Fruit fly (Drosophila melanogaster) whole organism, embryonic: ENCODE data around the gene ND-B16.6.

ENCODE experiments used
- CG12391 ChIP-seq: fragments of 200-800 bp; sonication (Bioruptor generic); optimal IDR thresholded peaks from 3 replicates; lab custom pipeline; 2018; ENCODE audit warnings: missing biosample characterization, mild to moderate bottlenecking, missing genetic modification characterization, moderate library complexity
- CG13424 ChIP-seq: fragments of 200-800 bp; sonication (Bioruptor generic); optimal IDR thresholded peaks from 2 replicates; lab custom pipeline; 2019; ENCODE audit warnings: missing biosample characterization, mild to moderate bottlenecking, missing genetic modification characterization, moderate library complexity
- CG13624 ChIP-seq: fragments of 200-800 bp; sonication (Bioruptor generic); optimal IDR thresholded peaks from 2 replicates; lab custom pipeline; 2016; ENCODE audit warnings: missing biosample characterization, missing genetic modification characterization
- CG15269 ChIP-seq: fragments of 200-800 bp; sonication (Bioruptor generic); optimal IDR thresholded peaks from 2 replicates; lab custom pipeline; 2018; ENCODE audit warnings: missing biosample characterization, mild to moderate bottlenecking, missing genetic modification characterization, moderate library complexity
- CG17359 ChIP-seq: fragments of 200-800 bp; sonication (Bioruptor generic); optimal IDR thresholded peaks from 3 replicates; lab custom pipeline; 2018; ENCODE audit warnings: missing biosample characterization, mild to moderate bottlenecking, missing genetic modification characterization, moderate library complexity
- CG3281 ChIP-seq: fragments of 200-800 bp; sonication (Bioruptor generic); optimal IDR thresholded peaks from 3 replicates; lab custom pipeline; 2017; ENCODE audit warnings: missing biosample characterization, mild to moderate bottlenecking, missing genetic modification characterization
- CG3407 ChIP-seq: fragments of 200-800 bp; sonication (Bioruptor generic); optimal IDR thresholded peaks from 2 replicates; lab custom pipeline; 2018; ENCODE audit warnings: missing biosample characterization, mild to moderate bottlenecking, missing genetic modification characterization
- CG5245 ChIP-seq: fragments of 200-800 bp; sonication (Bioruptor generic); optimal IDR thresholded peaks from 3 replicates; lab custom pipeline; 2016; ENCODE audit warnings: missing biosample characterization, missing genetic modification characterization
- CG6765 ChIP-seq: fragments of 200-800 bp; sonication (Bioruptor generic); optimal IDR thresholded peaks from 3 replicates; lab custom pipeline; 2017; ENCODE audit warnings: missing biosample characterization, mild to moderate bottlenecking, missing genetic modification characterization
- CG7786 ChIP-seq: fragments of 200-800 bp; sonication (Bioruptor generic); optimal IDR thresholded peaks from 2 replicates; lab custom pipeline; 2016; ENCODE audit warnings: missing biosample characterization, missing genetic modification characterization
- CG8290 ChIP-seq, 3 experiments: fragments of 200-800 bp; sonication (Bioruptor generic); optimal IDR thresholded peaks; 2 replicates each; lab custom pipeline; 2016 to 2019; ENCODE audit warnings: missing biosample characterization in 3 of 3, missing genetic modification characterization in 3 of 3, mild to moderate bottlenecking in 2 of 3, moderate library complexity in 1 of 3
- CG8388 ChIP-seq: fragments of 200-800 bp; sonication (Bioruptor generic); optimal IDR thresholded peaks from 2 replicates; lab custom pipeline; 2019; ENCODE audit warnings: missing biosample characterization, mild to moderate bottlenecking, missing genetic modification characterization, moderate library complexity
- CG8944 ChIP-seq: fragments of 200-800 bp; sonication (Bioruptor generic); optimal IDR thresholded peaks from 3 replicates; lab custom pipeline; 2016; ENCODE audit warnings: missing biosample characterization, missing genetic modification characterization
- CG9727 ChIP-seq: fragments of 200-800 bp; sonication (Bioruptor generic); optimal IDR thresholded peaks from 3 replicates; lab custom pipeline; 2017; ENCODE audit warnings: missing biosample characterization, mild to moderate bottlenecking, missing genetic modification characterization
- CoRest ChIP-seq: fragments of 200-800 bp; sonication (Bioruptor generic); optimal IDR thresholded peaks from 3 replicates; lab custom pipeline; 2018; ENCODE audit warnings: missing biosample characterization, mild to moderate bottlenecking, missing genetic modification characterization, moderate library complexity
- D ChIP-seq, 2 experiments: fragments of 200-800 bp in 1 of 2; fragments of >200 bp in 1 of 2; sonication (Bioruptor generic) in 1 of 2; optimal IDR thresholded peaks; 2 replicates in 1 of 2; 3 replicates in 1 of 2; lab custom pipeline; 2017; ENCODE audit warnings: mild to moderate bottlenecking in 1 of 2, missing biosample characterization in 1 of 2, missing genetic modification characterization in 1 of 2, missing genetic modification reagents in 1 of 2
- D19A ChIP-seq: fragments of 200-800 bp; optimal IDR thresholded peaks from 3 replicates; lab custom pipeline; 2019; ENCODE audit warnings: missing biosample characterization, mild to moderate bottlenecking, missing genetic modification characterization, moderate library complexity
- Fer1 ChIP-seq: fragments of 200-800 bp; sonication (Bioruptor generic); optimal IDR thresholded peaks from 2 replicates; lab custom pipeline; 2017; ENCODE audit warnings: missing biosample characterization, mild to moderate bottlenecking, missing genetic modification characterization
- Fer3 ChIP-seq: fragments of 200-800 bp; sonication (Bioruptor generic); optimal IDR thresholded peaks from 2 replicates; lab custom pipeline; 2018; ENCODE audit warnings: missing biosample characterization, mild to moderate bottlenecking, missing genetic modification characterization, moderate library complexity
- Med ChIP-seq: fragments of 200-800 bp; sonication (Bioruptor generic); peaks from one replicate; lab custom pipeline; 2016; ENCODE audit warnings: missing biosample characterization, missing genetic modification characterization, mild to moderate bottlenecking, inconsistent platforms, moderate library complexity
- Myb ChIP-seq: fragments of 200-800 bp; sonication (Bioruptor generic); optimal IDR thresholded peaks from 2 replicates; lab custom pipeline; 2016; ENCODE audit warnings: missing biosample characterization, missing genetic modification characterization
- NFAT ChIP-seq: fragments of 200-800 bp; sonication (Bioruptor generic); IDR thresholded peaks from 2 replicates; pipeline ENCODE4 v1.3.6; 2022; ENCODE audit warnings: missing biosample characterization, missing genetic modification characterization
- Nf-YA ChIP-seq: fragments of 200-800 bp; sonication (Bioruptor generic); IDR thresholded peaks from 2 replicates; pipeline ENCODE4 v1.3.6; 2022; ENCODE audit warnings: missing biosample characterization, missing genetic modification characterization
- Oli ChIP-seq: fragments of 200-800 bp; sonication (Bioruptor generic); optimal IDR thresholded peaks from 2 replicates; lab custom pipeline; 2018; ENCODE audit warnings: missing biosample characterization, mild to moderate bottlenecking, missing genetic modification characterization, moderate library complexity
- Scr ChIP-seq: fragments of 200-800 bp; sonication (Bioruptor generic); IDR thresholded peaks from 2 replicates; pipeline ENCODE4 v1.3.6; 2022; ENCODE audit warnings: missing biosample characterization, missing genetic modification characterization; ENCODE audit not compliant: partially characterized antibody
- Sox102F ChIP-seq: fragments of 200-800 bp; sonication (Bioruptor generic); optimal IDR thresholded peaks from 2 replicates; lab custom pipeline; 2018; ENCODE audit warnings: missing biosample characterization, mild to moderate bottlenecking, missing genetic modification characterization, moderate library complexity
- Spps ChIP-seq: fragments of 200-800 bp; sonication (Bioruptor generic); optimal IDR thresholded peaks from 2 replicates; lab custom pipeline; 2018; ENCODE audit warnings: missing biosample characterization, mild to moderate bottlenecking, missing genetic modification characterization
- ac ChIP-seq: fragments of 200-800 bp; sonication (Bioruptor generic); optimal IDR thresholded peaks from 3 replicates; lab custom pipeline; 2017; ENCODE audit warnings: missing biosample characterization, mild to moderate bottlenecking, missing genetic modification characterization
- ara ChIP-seq: fragments of 200-800 bp; sonication (Bioruptor generic); IDR thresholded peaks from 2 replicates; pipeline ENCODE4 v1.3.6; 2022; ENCODE audit warnings: missing biosample characterization, missing genetic modification characterization
- bcd ChIP-seq: fragments of 200-800 bp; sonication (Bioruptor generic); optimal IDR thresholded peaks from 2 replicates; lab custom pipeline; 2017; ENCODE audit warnings: missing biosample characterization, mild to moderate bottlenecking, missing genetic modification characterization
- dmrt99B ChIP-seq: fragments of 200-800 bp; sonication (Bioruptor generic); optimal IDR thresholded peaks from 2 replicates; lab custom pipeline; 2018; ENCODE audit warnings: missing biosample characterization, mild to moderate bottlenecking, missing genetic modification characterization, moderate library complexity
- dpn ChIP-seq, 2 experiments: fragments of 200-800 bp; sonication (Bioruptor generic); optimal IDR thresholded peaks; 3 replicates each; lab custom pipeline; 2016; ENCODE audit warnings: missing biosample characterization in 2 of 2, missing genetic modification characterization in 2 of 2
- dysf ChIP-seq: fragments of 200-800 bp; sonication (Bioruptor generic); IDR thresholded peaks from 3 replicates; pipeline ENCODE4 v1.3.6; 2022; ENCODE audit warnings: missing biosample characterization, missing genetic modification characterization
- ind ChIP-seq: fragments of 200-800 bp; sonication (Bioruptor generic); optimal IDR thresholded peaks from 3 replicates; lab custom pipeline; 2016; ENCODE audit warnings: missing biosample characterization, missing genetic modification characterization
- jing ChIP-seq: fragments of 200-800 bp; sonication (Bioruptor generic); optimal IDR thresholded peaks from 2 replicates; lab custom pipeline; 2018; ENCODE audit warnings: missing biosample characterization, mild to moderate bottlenecking, missing genetic modification characterization
- nerfin-1 ChIP-seq: fragments of 200-800 bp; sonication (Bioruptor generic); optimal IDR thresholded peaks from 3 replicates; lab custom pipeline; 2019; ENCODE audit warnings: missing biosample characterization, mild to moderate bottlenecking, missing genetic modification characterization, moderate library complexity
- pan ChIP-seq, 4 experiments: fragments of >200 bp in 3 of 4; fragments of 200-800 bp in 1 of 4; sonication (Bioruptor generic) in 1 of 4; optimal IDR thresholded peaks in 3 of 4; IDR thresholded peaks in 1 of 4; 2 replicates each; pipeline versions ENCODE4 v1.3.6 to Lab custom; 2017 to 2022; ENCODE audit warnings: missing biosample characterization in 2 of 4, missing genetic modification characterization in 2 of 4, mixed read lengths in 1 of 4
- ranshi ChIP-seq: fragments of 200-800 bp; sonication (Bioruptor generic); IDR thresholded peaks from 2 replicates; pipeline ENCODE4 v1.3.6; 2022; ENCODE audit warnings: missing biosample characterization, missing genetic modification characterization
- rib ChIP-seq: fragments of 200-800 bp; sonication (Bioruptor generic); IDR thresholded peaks from 2 replicates; pipeline ENCODE4 v1.3.6; 2022; ENCODE audit warnings: missing biosample characterization, missing genetic modification characterization
- row ChIP-seq: fragments of 200-800 bp; sonication (Bioruptor generic); IDR thresholded peaks from 3 replicates; pipeline ENCODE4 v1.3.6; 2022; ENCODE audit warnings: missing biosample characterization, missing genetic modification characterization
- sens ChIP-seq: fragments of 200-800 bp; sonication (Bioruptor generic); peaks from one replicate; lab custom pipeline; 2016; ENCODE audit warnings: missing biosample characterization, missing genetic modification characterization
- sisA ChIP-seq: fragments of 200-800 bp; sonication (Bioruptor generic); IDR thresholded peaks from 2 replicates; pipeline ENCODE4 v1.3.6; 2022; ENCODE audit warnings: missing biosample characterization, missing genetic modification characterization
- slbo ChIP-seq: fragments of 200-800 bp; sonication (Bioruptor generic); IDR thresholded peaks from 2 replicates; pipeline ENCODE4 v1.3.6; 2022; ENCODE audit warnings: missing biosample characterization, missing genetic modification characterization
- stc ChIP-seq: fragments of 200-800 bp; sonication (Bioruptor generic); IDR thresholded peaks from 2 replicates; pipeline ENCODE4 v1.3.6; 2022; ENCODE audit warnings: missing biosample characterization, missing genetic modification characterization
- tap ChIP-seq: fragments of 200-800 bp; optimal IDR thresholded peaks from 3 replicates; lab custom pipeline; 2019; ENCODE audit warnings: missing biosample characterization, mild to moderate bottlenecking, missing genetic modification characterization, moderate library complexity
- tgo ChIP-seq: fragments of 200-800 bp; sonication (Bioruptor generic); IDR thresholded peaks from 3 replicates; pipeline ENCODE4 v1.3.6; 2022; ENCODE audit warnings: missing biosample characterization, missing genetic modification characterization
- tx ChIP-seq: fragments of 200-800 bp; sonication (Bioruptor generic); optimal IDR thresholded peaks from 2 replicates; lab custom pipeline; 2016; ENCODE audit warnings: missing biosample characterization, missing genetic modification characterization
- zen ChIP-seq: fragments of 200-800 bp; sonication (Bioruptor generic); optimal IDR thresholded peaks from 3 replicates; lab custom pipeline; 2018; ENCODE audit warnings: missing biosample characterization, mild to moderate bottlenecking, missing genetic modification characterization, moderate library complexity
- zen2 ChIP-seq: fragments of 200-800 bp; sonication (Bioruptor generic); IDR thresholded peaks from 3 replicates; pipeline ENCODE4 v1.3.6; 2022; ENCODE audit warnings: missing biosample characterization, missing genetic modification characterization; ENCODE audit not compliant: partially characterized antibody

Gene ND-B16.6

DNA sequence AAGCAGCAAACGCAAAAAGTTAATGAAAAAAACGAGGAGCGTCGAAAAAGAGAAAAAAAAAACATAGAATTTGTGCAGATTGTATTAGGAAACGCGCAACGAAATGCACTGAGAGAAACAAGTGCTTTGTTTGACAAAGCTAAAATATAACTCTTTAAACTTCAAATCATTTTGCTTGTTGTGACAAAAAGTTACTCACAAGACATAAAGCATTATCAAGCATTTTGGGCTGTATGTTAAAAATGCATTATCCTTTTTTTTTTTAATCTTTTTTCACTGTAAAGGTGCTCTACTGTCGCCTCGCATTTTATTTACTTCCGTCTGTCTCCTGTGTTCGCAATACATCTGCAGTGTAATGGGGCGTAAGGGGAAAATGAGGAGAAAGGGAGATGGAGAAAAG is 26.5 kb upstream of the ND-B16.6 start:
- TF ChIP-seq rib (GFP tag; lab: Robert Waterston, UW) (no peak), zen2 (GFP tag; lab: Robert Waterston, UW) (no peak), bcd (GFP tag; lab: Kevin White, UChicago) (peak; percentile 14), ac (no peak), tx (GFP tag; lab: Kevin White, UChicago) (no peak), D19A (tag; lab: Kevin White, UChicago) (no peak), ranshi (GFP tag; lab: Robert Waterston, UW) (0 out of 2 replicates have a peak, but pooled peaks have one; percentile 20), tgo (GFP tag; lab: Robert Waterston, UW) (peak; percentile 26; the same call in 1 of the 3 replicates), CG13424 (tag; lab: Kevin White, UChicago) (peak; percentile 15), Med (peak; percentile 84), CG13624 (GFP tag; lab: Kevin White, UChicago) (no peak), row (GFP tag; lab: Robert Waterston, UW) (peak; percentile 61), slbo (GFP tag; lab: Robert Waterston, UW) (peak; percentile 52), stc (GFP tag; lab: Robert Waterston, UW) (0 out of 2 replicates have a peak, but pooled peaks have one; percentile 14), CG17359 (tag; lab: Kevin White, UChicago) (peak; percentile 27), sens (GFP tag; lab: Kevin White, UChicago) (peak; percentile 45), Nf-YA (no peak), dpn (GFP tag; optimal IDR thresholded peaks at IDR 0.05; lab: Kevin White, UChicago) (peak; percentile 14 to 16), CG5245 (GFP tag; lab: Kevin White, UChicago) (no peak), CG15269 (tag; lab: Kevin White, UChicago) (peak; percentile 39), Oli (tag; lab: Kevin White, UChicago) (peak; percentile 26), tap (tag; lab: Kevin White, UChicago) (no peak), CG3281 (GFP tag; lab: Kevin White, UChicago) (peak; percentile 12), Scr (GFP tag; lab: Robert Waterston, UW) (no peak), nerfin-1 (tag; lab: Kevin White, UChicago) (no peak), Fer3 (peak; percentile 3), D (optimal IDR thresholded peaks at IDR 0.05; lab: Kevin White, UChicago) (no peak), D (GFP tag; optimal IDR thresholded peaks at IDR 0.05; lab: Kevin White, UChicago) (no peak), zen (no peak), Myb (GFP tag; lab: Kevin White, UChicago) (peak; percentile 1), CG8944 (peak; percentile 14), CG12391 (tag; lab: Kevin White, UChicago) (peak; percentile 14), CG8388 (no peak), CoRest (tag; lab: Kevin White, UChicago) (peak; percentile 16), ind (peak; percentile 31), Sox102F (GFP tag; lab: Kevin White, UChicago) (peak; percentile 23), CG6765 (GFP tag; lab: Kevin White, UChicago) (peak; percentile 1), ara (GFP tag; lab: Robert Waterston, UW) (no peak), NFAT (GFP tag; lab: Robert Waterston, UW) (no peak), Fer1 (GFP tag; lab: Kevin White, UChicago) (peak; percentile 40), CG7786 (GFP tag; lab: Kevin White, UChicago) (peak; percentile 17), CG9727 (GFP tag; lab: Kevin White, UChicago) (peak; percentile 12), Spps (no peak), pan (optimal IDR thresholded peaks at IDR 0.05; lab: Kevin White, UChicago) (no peak), pan (GFP tag; optimal IDR thresholded peaks at IDR 0.05 in 1 of 2, IDR thresholded peaks at IDR 0.05 in 1 of 2) (no peak), CG8290 (GFP tag; optimal IDR thresholded peaks at IDR 0.05; lab: Kevin White, UChicago) (no peak), CG8290 (tag; optimal IDR thresholded peaks at IDR 0.05; lab: Kevin White, UChicago) (no peak), dmrt99B (tag; lab: Kevin White, UChicago) (peak; percentile 52), jing (GFP tag; lab: Kevin White, UChicago) (no peak), CG3407 (GFP tag; lab: Kevin White, UChicago) (no peak), sisA (GFP tag; lab: Robert Waterston, UW) (peak; percentile 27; the same call in 1 of the 2 replicates), dysf (GFP tag; lab: Robert Waterston, UW) (peak; percentile 42; the same call in 1 of the 3 replicates)
